Worm (Caenorhabditis elegans) whole organism, early embryonic: ENCODE measurements around the gene gly-1.

Source experiments
- B0310.2 ChIP-seq: sonication (generic microtip); optimal IDR thresholded peaks from 2 replicates; lab custom pipeline; 2016; ENCODE audit warnings: mild to moderate bottlenecking, missing genetic modification characterization, missing compliant biosample characterization
- ama-1 ChIP-seq: fragments of 150-350 bp; optimal IDR thresholded peaks from 2 replicates; lab custom pipeline; 2014
- ceh-13 ChIP-seq: fragments of 200-800 bp; sonication (Bioruptor generic); optimal IDR thresholded peaks from 2 replicates; lab custom pipeline; 2018; ENCODE audit warnings: mild to moderate bottlenecking, missing genetic modification characterization, missing compliant biosample characterization
- ceh-36 ChIP-seq: sonication (generic microtip); optimal IDR thresholded peaks from 2 replicates; lab custom pipeline; 2016; ENCODE audit warnings: missing genetic modification characterization, inconsistent platforms, missing compliant biosample characterization
- flt-1 ChIP-seq: fragments of 200-800 bp; sonication (Bioruptor generic); IDR thresholded peaks from 2 replicates; pipeline ENCODE4 v1.3.6; 2022; ENCODE audit warnings: missing genetic modification characterization, missing compliant biosample characterization
- pes-1 ChIP-seq: fragments of 200-800 bp; sonication (Bioruptor generic); IDR thresholded peaks from 2 replicates; pipeline ENCODE4 v1.3.6; 2022; ENCODE audit warnings: missing genetic modification reagents, missing genetic modification characterization, missing compliant biosample characterization
- scrt-1 ChIP-seq: fragments of 200-800 bp; sonication (Bioruptor generic); IDR thresholded peaks from 2 replicates; pipeline ENCODE4 v1.3.6; 2022; ENCODE audit warnings: missing genetic modification characterization, missing compliant biosample characterization

- no peak for TF ChIP-seq scrt-1 (GFP tag; lab: Robert Waterston, UW)
- no peak for TF ChIP-seq ceh-36
- no peak for TF ChIP-seq ama-1 (lab: Kevin White, UChicago)
- no peak for TF ChIP-seq pes-1 (GFP tag; lab: Robert Waterston, UW)
- no peak for TF ChIP-seq B0310.2 (tag; lab: Kevin White, UChicago)
- TF ChIP-seq flt-1 (GFP tag; lab: Robert Waterston, UW): no peak
- TF ChIP-seq ceh-13 (GFP tag; lab: Kevin White, UChicago): no peak
Observed at ce11 chrII:10925804-10926570, 24.0 kb upstream of the gly-1 start, which contains the start of gene metr-1.
